Worm (Caenorhabditis elegans): Measurements from ENCODE around the gene rab-14.

rab-14 gene

DNA sequence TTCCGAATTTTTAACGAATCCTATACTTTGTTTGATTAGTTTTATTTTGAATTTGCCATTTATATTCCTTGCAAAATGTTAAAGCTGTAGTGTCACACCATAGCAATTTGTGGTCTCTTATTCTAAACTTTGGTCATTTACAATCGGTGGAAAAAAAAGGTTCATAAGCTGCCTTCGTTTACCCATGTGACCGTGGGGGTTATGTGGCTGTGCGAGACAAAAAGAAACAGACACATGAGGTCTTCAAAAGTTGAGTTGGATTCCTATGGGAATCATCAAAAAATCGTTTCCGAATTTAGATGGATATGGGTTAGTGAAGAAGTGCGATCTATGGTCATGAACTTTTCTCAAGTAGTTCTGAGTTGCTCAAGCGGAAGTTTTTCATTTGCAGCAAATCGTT, 42.1 kb downstream of the rab-14 start:
- no peak for TF ChIP-seq F26F4.8 (GFP tag; conservative IDR thresholded peaks at IDR 0.05)
- no peak for TF ChIP-seq vab-7 (GFP tag; IDR thresholded peaks at IDR 0.05)
- TF ChIP-seq dpl-1 (GFP tag; optimal IDR thresholded peaks at IDR 0.05), result no peak
- no peak for TF ChIP-seq nhr-76 (tag; optimal IDR thresholded peaks at IDR 0.05)
- TF ChIP-seq mep-1 (tag; optimal IDR thresholded peaks at IDR 0.05), result peak; percentile 4
- peak in 1 of 2 experiments; percentile 35 for TF ChIP-seq lsy-2 (tag; optimal IDR thresholded peaks at IDR 0.05)
- TF ChIP-seq unc-39 (tag; optimal IDR thresholded peaks at IDR 0.05), result no peak
- TF ChIP-seq ceh-62 (tag; optimal IDR thresholded peaks at IDR 0.05), result no peak
- TF ChIP-seq pha-4 (GFP tag; IDR thresholded peaks at IDR 0.05), result no peak
- TF ChIP-seq pha-4 (tag; optimal IDR thresholded peaks at IDR 0.05), result no peak
- TF ChIP-seq lir-3 (tag; optimal IDR thresholded peaks at IDR 0.05), result no peak
- no peak for TF ChIP-seq nhr-102 (tag; optimal IDR thresholded peaks at IDR 0.05)
- TF ChIP-seq fkh-10 (GFP tag; optimal IDR thresholded peaks at IDR 0.05), result no peak
- no peak for TF ChIP-seq R02D3.7 (tag; optimal IDR thresholded peaks at IDR 0.05)
- no peak for TF ChIP-seq cey-2 (tag; optimal IDR thresholded peaks at IDR 0.05; ENCODE audit: borderline replicate concordance, insufficient read depth)
- TF ChIP-seq Y5F2A.4 (GFP tag; optimal IDR thresholded peaks at IDR 0.05), result no peak
- no peak for TF ChIP-seq egl-27 (tag; optimal IDR thresholded peaks at IDR 0.05)
- no peak for TF ChIP-seq dmd-9 (GFP tag; IDR thresholded peaks at IDR 0.05)
- no peak for TF ChIP-seq ZK337.2 (GFP tag; IDR thresholded peaks at IDR 0.05)
- TF ChIP-seq mdt-29 (GFP tag; IDR thresholded peaks at IDR 0.05), result no peak
- no peak for TF ChIP-seq ctbp-1 (GFP tag; IDR thresholded peaks at IDR 0.05)
- TF ChIP-seq lin-15B (tag; optimal IDR thresholded peaks at IDR 0.05), result no peak
- no peak for TF ChIP-seq nhr-6 (tag; optimal IDR thresholded peaks at IDR 0.05)
- TF ChIP-seq F10B5.3 (tag; optimal IDR thresholded peaks at IDR 0.05), result no peak
- no peak for TF ChIP-seq attf-4 (tag; optimal IDR thresholded peaks at IDR 0.05)
- no peak for TF ChIP-seq ztf-11 (tag; optimal IDR thresholded peaks at IDR 0.05)
- TF ChIP-seq hlh-30 (tag; optimal IDR thresholded peaks at IDR 0.05; ENCODE audit: insufficient read depth), result peak; percentile 79
- no peak for TF ChIP-seq T20F7.1 (GFP tag; optimal IDR thresholded peaks at IDR 0.05)
- 0 out of 2 replicates have a peak, but pooled peaks have one; percentile 12 for TF ChIP-seq dmd-6 (GFP tag; IDR thresholded peaks at IDR 0.05)
- TF ChIP-seq ceh-20 (GFP tag; IDR thresholded peaks at IDR 0.05), result 0 out of 2 replicates have a peak, but pooled peaks have one; percentile 27
- no peak for TF ChIP-seq nhr-237 (tag; optimal IDR thresholded peaks at IDR 0.05)
- no peak for TF ChIP-seq dmd-8 (GFP tag; IDR thresholded peaks at IDR 0.05)
- no peak for TF ChIP-seq ceh-44 (GFP tag; IDR thresholded peaks at IDR 0.05)
- peak; percentile 31 for TF ChIP-seq aha-1 (tag)
- no peak for TF ChIP-seq spr-3 (GFP tag; optimal IDR thresholded peaks at IDR 0.05)
- TF ChIP-seq ztf-7 (tag; optimal IDR thresholded peaks at IDR 0.05), result no peak
- TF ChIP-seq arid-1 (GFP tag; conservative IDR thresholded peaks at IDR 0.05), result no peak
- TF ChIP-seq mdl-1 (tag; optimal IDR thresholded peaks at IDR 0.05), result peak in 1 of 2 experiments; percentile 37
- no peak for TF ChIP-seq php-3 (GFP tag; IDR thresholded peaks at IDR 0.05)
- no peak for TF ChIP-seq egl-43 (GFP tag; IDR thresholded peaks at IDR 0.05)
- TF ChIP-seq pqm-1 (tag; optimal IDR thresholded peaks at IDR 0.05), result no peak
- no peak for TF ChIP-seq duxl-1 (tag; optimal IDR thresholded peaks at IDR 0.05; ENCODE audit: poor library complexity)
- TF ChIP-seq unc-130 (GFP tag; optimal IDR thresholded peaks at IDR 0.05), result no peak
- no peak for TF ChIP-seq nhr-41 (GFP tag; IDR thresholded peaks at IDR 0.05)
- peak in 1 of 2 experiments; percentile 99 for TF ChIP-seq unc-62 (GFP tag; optimal IDR thresholded peaks at IDR 0.05 in 1 of 2)
- no peak for TF ChIP-seq unc-62 (tag; optimal IDR thresholded peaks at IDR 0.05)
